Worm (Caenorhabditis elegans): Measurements from ENCODE around the gene B0252.3.

ce11 chrII:6900708-6901107 lies 6.8 kb downstream of the B0252.3 start:
- no peak for TF ChIP-seq unc-39 (tag; optimal IDR thresholded peaks at IDR 0.05)
- no peak for TF ChIP-seq mls-2 (tag; optimal IDR thresholded peaks at IDR 0.05)
- TF ChIP-seq tbx-8 (GFP tag; optimal IDR thresholded peaks at IDR 0.05): no peak
- TF ChIP-seq pha-4 (tag; optimal IDR thresholded peaks at IDR 0.05): no peak
- TF ChIP-seq nhr-28 (tag; optimal IDR thresholded peaks at IDR 0.05): no peak
- TF ChIP-seq hlh-1 (tag; optimal IDR thresholded peaks at IDR 0.05): no peak
- TF ChIP-seq elt-1 (tag; optimal IDR thresholded peaks at IDR 0.05; ENCODE audit: borderline replicate concordance, insufficient read depth): no peak
- TF ChIP-seq snpc-4 (tag; optimal IDR thresholded peaks at IDR 0.05): no peak
- TF ChIP-seq zip-8 (tag; optimal IDR thresholded peaks at IDR 0.05): no peak
- TF ChIP-seq drap-1 (GFP tag; optimal IDR thresholded peaks at IDR 0.05): no peak
- TF ChIP-seq ham-2 (GFP tag; optimal IDR thresholded peaks at IDR 0.05): no peak

Data from whole organism, mixed stage, embryonic.